Fruit fly (Drosophila melanogaster): ENCODE measurements around the gene CG6621.

Gene CG6621

dm6 chr3R:10875515-10876434 is 17.6 kb downstream of the CG6621 start, which contains the start of gene Sodh2 (continued):
- TF ChIP-seq amos (GFP tag; IDR thresholded peaks at IDR 0.05; ENCODE audit: partially characterized antibody) (no peak), phol (tag; optimal IDR thresholded peaks at IDR 0.05) (peak; percentile 59), Hmr (GFP tag; optimal IDR thresholded peaks at IDR 0.05) (peak; percentile 94), ATbp (GFP tag; optimal IDR thresholded peaks at IDR 0.05) (peak; percentile 90), CG12769 (tag; optimal IDR thresholded peaks at IDR 0.05) (peak; percentile 91), CHES-1-like (GFP tag; optimal IDR thresholded peaks at IDR 0.05) (peak; percentile 71), hbn (GFP tag; IDR thresholded peaks at IDR 0.05; ENCODE audit: partially characterized antibody) (no peak), esg (GFP tag; conservative IDR thresholded peaks at IDR 0.05) (peak; percentile 46), CG10543 (GFP tag; optimal IDR thresholded peaks at IDR 0.05) (peak; percentile 93), CG13624 (GFP tag; optimal IDR thresholded peaks at IDR 0.05) (peak; percentile 37), fd102C (GFP tag; optimal IDR thresholded peaks at IDR 0.05) (no peak), CG12299 (tag; optimal IDR thresholded peaks at IDR 0.05) (peak; percentile 2), Opbp (GFP tag; IDR thresholded peaks at IDR 0.05; ENCODE audit: partially characterized antibody) (no peak), knrl (GFP tag; IDR thresholded peaks at IDR 0.05; ENCODE audit: partially characterized antibody) (no peak), Sox102F (GFP tag; optimal IDR thresholded peaks at IDR 0.05) (peak; percentile 69), sim (GFP tag; IDR thresholded peaks at IDR 0.05) (no peak; the same call in 1 of the 2 replicates), repo (GFP tag; optimal IDR thresholded peaks at IDR 0.05) (no peak), CG18476 (GFP tag; optimal IDR thresholded peaks at IDR 0.05) (peak; percentile 30), zf30C (GFP tag; optimal IDR thresholded peaks at IDR 0.05) (peak; percentile 64), slp2 (GFP tag; optimal IDR thresholded peaks at IDR 0.05) (peak; percentile 27), peb (GFP tag; IDR thresholded peaks at IDR 0.05) (no peak), zen2 (GFP tag; IDR thresholded peaks at IDR 0.05; ENCODE audit: partially characterized antibody) (no peak), Gsc (GFP tag; IDR thresholded peaks at IDR 0.05) (0 out of 2 replicates have a peak, but pooled peaks have one; percentile 19), NC2β (GFP tag; optimal IDR thresholded peaks at IDR 0.05) (no peak), gsb-n (tag; optimal IDR thresholded peaks at IDR 0.05) (peak; percentile 72), CG6813 (GFP tag; optimal IDR thresholded peaks at IDR 0.05) (peak; percentile 91), TFAM (GFP tag; optimal IDR thresholded peaks at IDR 0.05) (no peak), vfl (GFP tag; optimal IDR thresholded peaks at IDR 0.05) (peak; percentile 81), Myb (GFP tag; optimal IDR thresholded peaks at IDR 0.05) (peak; percentile 57), pan (optimal IDR thresholded peaks at IDR 0.05) (no peak), pan (GFP tag; optimal IDR thresholded peaks at IDR 0.05 in 1 of 2, IDR thresholded peaks at IDR 0.05 in 1 of 2) (peak in 1 of 2 experiments; percentile 75), NfI (GFP tag; optimal IDR thresholded peaks at IDR 0.05) (peak; percentile 60), HLH3B (GFP tag; IDR thresholded peaks at IDR 0.05) (peak; percentile 49; the same call in 1 of the 2 replicates), CG1647 (GFP tag; optimal IDR thresholded peaks at IDR 0.05) (peak; percentile 45), row (GFP tag; IDR thresholded peaks at IDR 0.05) (peak; percentile 80), NFAT (GFP tag; IDR thresholded peaks at IDR 0.05) (peak; percentile 83), vnd (GFP tag; IDR thresholded peaks at IDR 0.05; ENCODE audit: partially characterized antibody) (no peak), Doc3 (GFP tag; IDR thresholded peaks at IDR 0.05; ENCODE audit: partially characterized antibody) (no peak), CG16813 (GFP tag; IDR thresholded peaks at IDR 0.05; ENCODE audit: partially characterized antibody) (no peak), Pdp1 (GFP tag; optimal IDR thresholded peaks at IDR 0.05) (peak; percentile 30 to 59), h (optimal IDR thresholded peaks at IDR 0.05) (no peak), sens (GFP tag) (peak; percentile 91), CG13894 (tag; optimal IDR thresholded peaks at IDR 0.05) (peak; percentile 72), Antp (GFP tag; optimal IDR thresholded peaks at IDR 0.05) (peak; percentile 67), lab (GFP tag; optimal IDR thresholded peaks at IDR 0.05) (peak; percentile 95), CG10267 (tag; optimal IDR thresholded peaks at IDR 0.05) (peak; percentile 75), CG11504 (tag; optimal IDR thresholded peaks at IDR 0.05) (peak; percentile 84), CTCF (GFP tag; optimal IDR thresholded peaks at IDR 0.05) (peak; percentile 27)
